Worm (Caenorhabditis elegans): ENCODE data around the gene C02F4.4.
A peak's percentile ranks its signal among the peaks of the same experiment; 100 is the strongest.

C02F4.4 gene

ce11 chrIV:10512752-10513151 lies 2.3 kb downstream of the C02F4.4 start:
- TF ChIP-seq ceh-82 (tag; optimal IDR thresholded peaks at IDR 0.05) (no peak), C34F6.9 (tag; optimal IDR thresholded peaks at IDR 0.05) (peak; percentile 49), ztf-4 (tag; optimal IDR thresholded peaks at IDR 0.05) (no peak), sma-9 (GFP tag; optimal IDR thresholded peaks at IDR 0.05) (peak; percentile 16), sma-9 (tag; optimal IDR thresholded peaks at IDR 0.05) (no peak), nhr-25 (tag; optimal IDR thresholded peaks at IDR 0.05) (no peak), fos-1 (tag; optimal IDR thresholded peaks at IDR 0.05) (no peak), nhr-12 (tag; optimal IDR thresholded peaks at IDR 0.05) (no peak), R02D3.7 (tag; optimal IDR thresholded peaks at IDR 0.05) (no peak), F13H6.1 (tag; optimal IDR thresholded peaks at IDR 0.05) (peak; percentile 18), snpc-4 (tag; optimal IDR thresholded peaks at IDR 0.05) (no peak), nhr-129 (tag; optimal IDR thresholded peaks at IDR 0.05) (peak; percentile 75), unc-55 (GFP tag; optimal IDR thresholded peaks at IDR 0.05) (no peak), nhr-237 (tag; optimal IDR thresholded peaks at IDR 0.05) (no peak), zag-1 (tag; optimal IDR thresholded peaks at IDR 0.05) (no peak), nhr-10 (tag; optimal IDR thresholded peaks at IDR 0.05) (no peak)

- peak; percentile 3 for TF ChIP-seq zag-1 (tag; optimal IDR thresholded peaks at IDR 0.05)
- peak; percentile 70 for TF ChIP-seq crh-2 (tag; optimal IDR thresholded peaks at IDR 0.05)
- TF ChIP-seq unc-55 (GFP tag; optimal IDR thresholded peaks at IDR 0.05), result peak; percentile 38
- no peak for TF ChIP-seq lin-13 (GFP tag; optimal IDR thresholded peaks at IDR 0.05)
- peak; percentile 33 for TF ChIP-seq sma-3 (GFP tag; optimal IDR thresholded peaks at IDR 0.05)
- TF ChIP-seq unc-39 (tag; optimal IDR thresholded peaks at IDR 0.05), result no peak
- TF ChIP-seq sem-4 (tag; optimal IDR thresholded peaks at IDR 0.05), result no peak
- no peak for TF ChIP-seq C34F6.9 (tag; optimal IDR thresholded peaks at IDR 0.05)
- TF ChIP-seq gmeb-1 (tag; optimal IDR thresholded peaks at IDR 0.05), result peak; percentile 62
- TF ChIP-seq ama-1 (optimal IDR thresholded peaks at IDR 0.05), result peak; percentile 14
- peak; percentile 65 for TF ChIP-seq sma-9 (GFP tag; optimal IDR thresholded peaks at IDR 0.05)
- TF ChIP-seq sma-9 (tag; optimal IDR thresholded peaks at IDR 0.05), result no peak
- peak; percentile 11 for TF ChIP-seq nhr-21 (tag; optimal IDR thresholded peaks at IDR 0.05)
- no peak for TF ChIP-seq Y55F3AM.14 (GFP tag; optimal IDR thresholded peaks at IDR 0.05)
- TF ChIP-seq nhr-129 (tag; optimal IDR thresholded peaks at IDR 0.05), result peak; percentile 39
- TF ChIP-seq F13H6.1 (tag; optimal IDR thresholded peaks at IDR 0.05), result peak; percentile 53
Measured at ce11 chrIV:10511432-10511831, 3.6 kb downstream of the C02F4.4 start.

- peak; percentile 19 for TF ChIP-seq zag-1 (tag; optimal IDR thresholded peaks at IDR 0.05)
- peak; percentile 46 for TF ChIP-seq unc-55 (GFP tag; optimal IDR thresholded peaks at IDR 0.05)
- TF ChIP-seq C34F6.9 (tag; optimal IDR thresholded peaks at IDR 0.05), result peak; percentile 72
- TF ChIP-seq mdl-1 (tag; optimal IDR thresholded peaks at IDR 0.05), result peak in 1 of 2 experiments; percentile 6
- peak; percentile 32 for TF ChIP-seq crh-2 (tag; optimal IDR thresholded peaks at IDR 0.05)
- TF ChIP-seq fos-1 (tag; optimal IDR thresholded peaks at IDR 0.05), result no peak
- peak; percentile 25 for TF ChIP-seq nhr-129 (tag; optimal IDR thresholded peaks at IDR 0.05)
- peak in 1 of 2 experiments; percentile 45 for TF ChIP-seq lsy-2 (tag; optimal IDR thresholded peaks at IDR 0.05)
- TF ChIP-seq ztf-11 (tag; optimal IDR thresholded peaks at IDR 0.05), result no peak
- peak; percentile 24 for TF ChIP-seq lin-13 (GFP tag; optimal IDR thresholded peaks at IDR 0.05)
- TF ChIP-seq sma-9 (GFP tag; optimal IDR thresholded peaks at IDR 0.05), result peak; percentile 57
- TF ChIP-seq sma-9 (tag; optimal IDR thresholded peaks at IDR 0.05), result no peak
- TF ChIP-seq skn-1 (tag; optimal IDR thresholded peaks at IDR 0.05), result no peak
- peak; percentile 1 for TF ChIP-seq F13H6.1 (tag; optimal IDR thresholded peaks at IDR 0.05)
Measured at ce11 chrIV:10507586-10507985, 7.4 kb downstream of the C02F4.4 start.

- TF ChIP-seq zag-1 (tag; optimal IDR thresholded peaks at IDR 0.05) (no peak), gmeb-1 (tag; optimal IDR thresholded peaks at IDR 0.05) (peak; percentile 24), sma-9 (GFP tag; optimal IDR thresholded peaks at IDR 0.05) (peak; percentile 10), sma-9 (tag; optimal IDR thresholded peaks at IDR 0.05) (no peak), lin-11 (tag; optimal IDR thresholded peaks at IDR 0.05) (peak; percentile 15)
Measured at ce11 chrIV:10506016-10506415, 9.0 kb downstream of the C02F4.4 start.

ce11 chrIV:10505016-10505415 lies 10.0 kb downstream of the C02F4.4 start:
- TF ChIP-seq mab-5 (tag; optimal IDR thresholded peaks at IDR 0.05) (no peak), C34F6.9 (tag; optimal IDR thresholded peaks at IDR 0.05) (peak; percentile 40), skn-1 (tag; optimal IDR thresholded peaks at IDR 0.05) (no peak), nhr-77 (tag; optimal IDR thresholded peaks at IDR 0.05) (no peak), nhr-129 (tag; optimal IDR thresholded peaks at IDR 0.05) (peak; percentile 23), nhr-10 (tag; optimal IDR thresholded peaks at IDR 0.05) (no peak), ceh-82 (tag; optimal IDR thresholded peaks at IDR 0.05) (no peak), nhr-23 (tag; optimal IDR thresholded peaks at IDR 0.05) (no peak), alr-1 (tag; optimal IDR thresholded peaks at IDR 0.05) (no peak), nhr-12 (tag; optimal IDR thresholded peaks at IDR 0.05) (no peak), sem-4 (tag; optimal IDR thresholded peaks at IDR 0.05) (peak; percentile 29), lsy-2 (tag; optimal IDR thresholded peaks at IDR 0.05) (peak in 1 of 2 experiments; percentile 13), lin-11 (tag; optimal IDR thresholded peaks at IDR 0.05) (peak; percentile 30)

All from whole organism, L2 larva.